Worm (Caenorhabditis elegans): ENCODE data around the gene lin-49.

lin-49 gene

DNA sequence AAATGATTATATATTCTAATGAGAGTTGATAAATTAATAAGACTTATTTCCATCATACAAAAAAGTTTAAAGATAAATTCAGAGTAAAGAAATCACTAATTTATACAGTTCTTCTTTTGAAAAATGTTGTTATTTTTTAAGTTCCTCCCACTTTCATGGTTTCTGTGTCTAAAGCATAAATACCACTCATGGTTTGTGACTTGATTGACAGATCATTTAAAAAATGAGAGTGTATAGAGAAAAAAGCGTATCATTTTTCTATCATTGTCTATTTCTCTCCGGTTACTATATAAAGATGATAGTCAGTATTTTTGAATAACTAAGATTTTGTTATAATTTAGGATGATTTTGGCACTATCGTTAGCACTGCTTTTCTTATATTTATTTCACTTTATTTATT lies 5.8 kb upstream of the lin-49 start, which contains the start of gene cyp-33E3:
TSS of gene cyp-33E3 (plus strand) at position 316 of the 400 bp plus-strand sequence.
- TF ChIP-seq unc-62 (GFP tag; optimal IDR thresholded peaks at IDR 0.05), result no peak

DNA sequence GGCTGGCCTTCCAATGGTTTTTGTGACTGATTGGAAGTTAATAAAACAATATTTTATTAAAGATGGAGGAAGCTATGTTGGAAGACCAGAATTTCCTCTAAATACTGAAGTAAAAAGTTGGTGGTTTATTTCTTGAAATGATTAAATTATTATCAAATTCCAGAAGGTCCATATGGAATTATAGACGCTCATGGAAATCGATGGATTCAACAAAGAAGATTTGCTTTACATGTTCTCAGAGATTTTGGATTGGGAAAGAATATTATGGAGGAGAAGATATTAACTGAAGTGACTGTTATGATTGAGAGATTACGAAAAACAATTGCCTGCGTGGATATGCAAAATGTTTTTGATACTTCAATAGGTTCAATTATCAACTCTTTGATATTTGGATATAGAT lies 5.2 kb upstream of the lin-49 start:
- TF ChIP-seq unc-62 (GFP tag; optimal IDR thresholded peaks at IDR 0.05), result no peak

DNA sequence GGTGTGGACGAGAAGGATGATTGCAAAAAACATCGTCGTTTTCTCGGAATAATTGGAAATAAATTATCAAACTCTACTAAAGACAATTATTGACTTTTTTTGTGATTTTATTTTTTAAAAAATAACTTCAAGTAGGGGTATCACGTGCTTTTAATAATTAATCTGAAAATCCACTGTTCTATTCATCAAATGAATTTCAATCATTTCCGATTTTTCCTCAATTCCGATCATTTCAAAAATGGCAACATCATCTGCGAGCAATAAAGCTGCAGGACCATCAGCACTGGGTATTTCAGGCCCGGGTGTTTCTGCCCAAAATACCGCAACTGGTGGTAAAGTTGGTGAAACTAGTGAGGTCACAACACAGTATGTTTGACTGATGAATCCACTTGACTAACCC lies 3.4 kb upstream of the lin-49 start, which contains the start of the genes F42A9.7 and F42A9.3:
TSS of gene F42A9.7 (minus strand) at position 101 of the 400 bp plus-strand sequence.
TSS of gene F42A9.3 (plus strand) at position 214 of the 400 bp plus-strand sequence.
- no peak for TF ChIP-seq unc-62 (GFP tag; optimal IDR thresholded peaks at IDR 0.05)

DNA sequence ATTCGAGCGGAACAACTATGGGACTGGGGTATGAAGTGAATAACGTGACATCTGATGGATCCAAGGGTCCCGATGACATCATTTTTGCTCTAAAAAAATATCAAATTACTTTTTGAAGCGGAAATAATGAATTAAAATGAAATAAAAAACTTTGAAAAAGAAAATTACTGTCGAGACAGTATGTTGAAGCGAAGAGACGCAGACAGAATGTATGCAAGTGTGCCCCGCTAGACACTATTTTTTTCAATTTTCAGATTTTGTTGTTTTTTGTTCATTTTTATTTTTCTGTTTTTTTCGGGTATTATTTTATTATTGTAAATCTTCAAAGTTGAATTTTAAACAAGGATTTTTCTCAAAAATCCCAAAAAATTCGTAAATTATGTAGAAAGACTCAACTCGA lies 1.8 kb upstream of the lin-49 start, which contains the start of gene F42A9.8:
TSS of gene F42A9.8 (minus strand) at position 88 of the 400 bp plus-strand sequence.
- TF ChIP-seq unc-62 (GFP tag; optimal IDR thresholded peaks at IDR 0.05), result no peak

DNA sequence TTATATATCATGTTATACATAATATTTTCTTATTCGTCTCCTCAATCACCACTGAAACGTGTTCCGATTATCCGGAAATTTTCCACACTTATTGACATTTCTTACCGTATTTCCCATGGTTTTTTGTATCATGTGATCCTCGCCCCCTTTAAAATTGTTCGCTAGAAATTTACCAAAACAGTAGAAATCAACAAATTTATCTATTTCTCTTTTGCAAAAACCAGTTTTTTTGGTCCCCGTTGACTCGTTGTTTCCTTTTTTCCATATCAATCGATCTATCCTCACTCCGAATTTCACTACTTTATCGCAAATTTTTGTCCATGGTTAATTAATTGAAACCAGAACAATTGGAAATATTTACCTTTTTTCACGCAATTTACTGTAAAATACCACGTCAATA lies 5.2 kb downstream of the lin-49 start:
- TF ChIP-seq unc-62 (GFP tag; optimal IDR thresholded peaks at IDR 0.05), result no peak

DNA sequence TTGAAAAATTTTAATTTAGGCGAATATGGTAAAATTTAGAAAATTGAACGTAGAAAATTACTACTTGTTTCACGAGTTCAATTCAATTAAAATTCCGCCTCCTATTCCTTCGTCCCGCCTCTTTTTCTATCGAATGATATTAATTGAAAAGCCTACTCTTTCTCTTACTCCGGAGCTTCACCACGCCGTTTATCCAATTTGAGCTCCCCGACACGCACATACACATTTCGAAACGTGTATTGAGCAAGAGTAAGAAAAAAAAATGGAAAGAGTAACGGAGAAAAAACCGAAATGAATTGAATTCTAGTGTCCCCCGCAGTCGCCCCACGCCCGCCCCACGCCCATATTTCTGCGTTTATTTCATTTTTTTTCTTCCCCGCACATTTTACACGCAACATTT lies 5.8 kb downstream of the lin-49 start:
- no peak for TF ChIP-seq unc-62 (GFP tag; optimal IDR thresholded peaks at IDR 0.05)

DNA sequence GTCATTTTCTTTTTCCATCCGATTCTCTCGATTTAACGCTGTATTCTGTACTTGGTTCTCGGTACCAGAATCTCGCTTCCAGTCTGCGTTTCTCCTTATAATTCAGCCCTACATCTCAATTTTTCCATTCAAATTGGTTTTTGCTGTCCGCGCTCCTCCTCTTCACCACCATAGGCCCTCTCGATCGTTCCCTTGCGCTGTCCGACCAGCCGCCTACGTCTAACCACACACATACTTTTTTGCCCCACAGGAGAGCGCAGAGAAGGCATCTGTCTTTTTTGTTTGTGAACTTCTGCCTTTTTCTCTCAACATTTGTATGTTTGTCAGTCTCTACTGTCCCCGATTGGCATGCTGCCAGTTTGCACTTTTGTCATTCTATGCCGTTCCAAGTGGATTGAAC lies 6.8 kb downstream of the lin-49 start, which contains the start of gene F42A9.11:
TSS of gene F42A9.11 (plus strand) at position 310 of the 400 bp plus-strand sequence.
- no peak for TF ChIP-seq unc-62 (GFP tag; optimal IDR thresholded peaks at IDR 0.05)

DNA sequence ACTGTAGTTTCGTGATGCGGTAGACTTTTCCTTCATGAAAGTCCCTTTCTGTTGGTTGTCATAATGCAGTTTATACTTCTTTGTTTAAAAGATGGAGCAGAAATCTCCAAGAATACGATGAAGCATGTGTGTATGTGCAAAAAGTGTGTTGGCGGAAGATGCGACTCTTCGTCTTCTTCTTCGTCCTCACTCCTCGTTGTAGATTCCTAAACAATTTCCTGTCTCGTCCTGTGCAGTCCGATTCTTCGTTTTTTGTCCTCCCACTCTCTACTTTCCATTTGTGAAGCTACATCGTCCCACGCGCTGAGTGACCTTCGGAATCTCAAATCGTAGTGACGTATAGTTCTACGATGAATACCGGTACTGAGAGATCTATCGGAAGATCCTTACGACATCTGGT lies 7.8 kb downstream of the lin-49 start:
- no peak for TF ChIP-seq unc-62 (GFP tag; optimal IDR thresholded peaks at IDR 0.05)

DNA sequence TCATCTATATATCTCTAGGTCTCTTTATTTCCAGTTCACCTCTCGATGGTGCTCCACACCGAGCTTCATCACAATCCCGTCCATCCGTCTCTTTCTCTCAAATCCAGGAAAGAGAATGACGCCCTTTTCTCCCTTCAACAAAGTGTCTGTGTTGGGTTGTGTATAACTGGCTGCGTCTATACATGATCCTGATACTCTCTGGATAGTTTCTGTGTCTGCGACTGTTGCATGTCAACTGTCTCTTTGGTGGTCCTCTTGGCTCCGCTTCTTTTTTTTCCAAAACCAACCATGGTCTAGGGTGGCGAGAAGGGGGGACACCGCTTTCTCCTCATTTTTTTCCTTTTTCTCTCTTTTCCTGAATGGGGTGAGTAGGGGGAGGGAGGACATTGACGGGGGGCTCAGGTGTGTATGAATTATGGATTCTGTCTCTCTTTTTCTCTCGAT lies 9.1 kb downstream of the lin-49 start:
- no peak for TF ChIP-seq unc-62 (GFP tag; optimal IDR thresholded peaks at IDR 0.05)

DNA sequence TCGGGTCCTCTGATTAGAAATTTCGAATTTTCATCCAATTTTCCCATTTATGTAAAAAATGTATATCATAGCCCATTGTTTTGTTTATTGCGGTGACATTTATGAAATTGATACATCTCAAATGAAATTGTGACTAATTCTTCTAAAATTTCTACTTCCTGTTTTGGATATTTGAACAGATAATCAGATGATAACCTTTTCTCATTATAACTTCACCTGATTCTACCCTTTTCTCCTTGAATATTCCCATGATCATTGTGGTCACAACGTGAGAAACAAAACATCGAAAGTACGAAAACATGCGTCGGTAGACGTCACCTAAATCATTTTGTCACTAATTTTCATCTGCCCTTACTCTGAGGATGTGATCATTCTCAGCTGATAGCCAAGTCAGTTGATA lies 9.8 kb downstream of the lin-49 start:
- no peak for TF ChIP-seq unc-62 (GFP tag; optimal IDR thresholded peaks at IDR 0.05)

DNA sequence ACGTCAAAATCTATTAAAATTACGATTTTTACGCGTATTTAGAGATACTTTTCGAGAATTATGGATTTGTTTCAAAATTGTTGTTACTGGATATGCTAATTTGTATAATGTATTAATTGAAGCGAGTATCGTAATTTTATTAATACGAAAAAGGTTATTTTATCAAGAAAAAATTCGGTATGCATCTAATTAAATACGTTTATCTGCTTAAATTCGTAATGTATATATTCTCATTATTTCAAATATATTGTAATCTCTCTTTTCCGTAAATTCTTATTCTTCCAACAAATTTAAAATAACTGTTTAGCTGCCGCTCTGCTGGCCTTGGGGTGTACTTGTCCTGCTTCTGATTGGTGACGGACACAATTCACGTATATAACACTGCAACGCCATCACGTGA lies 10.6 kb downstream of the lin-49 start, which contains the start of gene dgk-4:
TSS of gene dgk-4 (plus strand) at position 301 of the 400 bp plus-strand sequence.
- no peak for TF ChIP-seq unc-62 (GFP tag; optimal IDR thresholded peaks at IDR 0.05)

DNA sequence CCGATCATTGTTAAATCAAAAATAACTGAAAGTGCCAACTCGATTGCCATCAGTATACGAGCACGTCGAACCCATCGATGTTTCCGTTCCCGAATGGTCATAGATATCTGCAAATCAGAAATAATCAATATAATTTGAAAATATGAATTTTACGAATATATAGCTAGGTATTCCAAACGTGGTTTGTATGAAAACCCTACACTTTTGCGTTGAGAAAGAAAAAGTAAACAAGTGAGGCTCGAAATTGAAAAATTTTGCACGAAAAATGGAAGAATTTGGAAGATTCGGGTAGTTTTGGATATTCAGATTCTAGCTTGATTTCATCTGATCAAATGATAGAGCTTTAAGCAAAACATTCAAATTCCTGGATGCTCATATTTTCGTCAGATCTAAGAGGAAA lies 18.3 kb downstream of the lin-49 start, which contains the start of gene F42A9.9:
TSS of gene F42A9.9 (minus strand) at position 101 of the 400 bp plus-strand sequence.
- no peak for TF ChIP-seq unc-62 (GFP tag; optimal IDR thresholded peaks at IDR 0.05)

DNA sequence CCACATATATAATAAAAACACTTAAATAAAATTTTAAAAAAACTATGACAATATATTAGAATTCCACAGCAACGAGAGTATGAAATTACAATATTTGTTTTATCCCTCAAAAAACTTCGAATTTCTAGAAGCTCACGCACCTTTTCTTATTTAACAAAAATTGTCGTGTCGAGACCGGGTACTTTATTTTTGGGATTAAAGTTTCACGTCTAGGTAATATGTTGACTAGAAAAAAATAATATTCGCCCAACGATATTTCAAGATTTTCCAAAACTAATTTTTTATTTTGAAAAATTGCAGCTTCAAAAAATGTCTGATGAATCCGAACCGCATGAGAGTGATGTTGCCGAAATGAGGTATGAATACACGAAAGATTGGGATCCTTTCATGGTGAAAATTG lies 23.9 kb downstream of the lin-49 start, which contains the start of gene C49C8.3:
TSS of gene C49C8.3 (plus strand) at position 301 of the 400 bp plus-strand sequence.
- TF ChIP-seq unc-62 (GFP tag; optimal IDR thresholded peaks at IDR 0.05), result no peak

DNA sequence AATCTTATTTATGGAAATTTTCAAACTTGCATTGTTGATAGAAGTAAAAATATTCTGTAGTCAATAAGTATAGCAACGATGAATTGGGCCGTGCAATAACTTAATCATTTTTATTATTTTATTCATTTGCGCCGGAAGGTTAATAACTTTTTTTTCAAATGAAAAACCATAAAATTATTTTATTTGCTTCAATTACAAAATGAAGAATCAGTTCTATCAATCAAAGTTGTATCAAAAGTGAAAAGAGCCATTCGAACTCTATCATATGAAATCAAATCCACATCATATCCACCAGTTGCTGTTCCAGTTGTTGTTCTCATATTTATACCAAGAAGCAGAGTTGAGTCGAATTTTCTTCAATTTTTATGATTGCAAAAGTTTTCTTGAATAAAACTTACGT lies 28.0 kb downstream of the lin-49 start, which contains the start of gene cyp-33E1:
TSS of gene cyp-33E1 (minus strand) at position 101 of the 400 bp plus-strand sequence.
- TF ChIP-seq unc-62 (GFP tag; optimal IDR thresholded peaks at IDR 0.05), result no peak

DNA sequence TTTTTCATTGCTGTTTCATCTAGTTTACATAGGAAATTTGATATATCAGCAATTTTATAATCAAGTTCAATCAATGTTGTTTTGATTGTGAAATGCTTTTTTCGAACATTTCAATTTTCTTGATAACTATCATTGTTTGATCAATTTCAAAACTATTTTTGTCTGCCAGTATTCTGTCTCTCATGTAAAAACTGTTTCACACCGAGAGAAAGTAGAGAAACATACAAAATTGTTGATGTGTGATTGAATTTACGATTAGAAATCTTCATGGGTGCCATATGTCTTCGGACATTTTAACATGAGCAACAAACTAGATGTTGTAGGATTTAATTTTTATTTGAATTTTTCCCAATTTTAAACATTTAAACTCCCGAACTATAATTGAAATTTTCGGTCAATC lies 30.2 kb downstream of the lin-49 start, which contains the start of gene C49C8.2:
TSS of gene C49C8.2 (plus strand) at position 393 of the 400 bp plus-strand sequence.
- TF ChIP-seq unc-62 (GFP tag; optimal IDR thresholded peaks at IDR 0.05), result no peak

DNA sequence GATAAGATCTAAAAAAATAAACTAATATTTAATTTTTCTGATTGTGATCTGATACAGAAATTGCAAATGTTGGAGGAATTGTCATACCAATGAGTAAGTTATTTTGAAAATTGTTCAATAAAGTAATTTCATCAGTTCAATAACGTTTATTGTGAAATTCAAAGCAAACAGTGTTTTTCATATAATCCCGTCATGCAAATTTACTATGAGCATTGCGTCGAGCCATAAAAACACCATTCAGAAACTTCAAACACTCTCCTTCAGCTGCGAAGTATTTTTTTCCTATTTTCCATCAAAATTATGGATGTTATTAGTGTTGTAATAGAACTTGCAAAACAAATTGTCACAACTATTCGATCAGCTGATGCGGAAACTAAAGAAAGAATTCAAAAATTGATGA lies 31.4 kb downstream of the lin-49 start, which contains the start of gene C49C8.8:
TSS of gene C49C8.8 (plus strand) at position 301 of the 400 bp plus-strand sequence.
- no peak for TF ChIP-seq unc-62 (GFP tag; optimal IDR thresholded peaks at IDR 0.05)

DNA sequence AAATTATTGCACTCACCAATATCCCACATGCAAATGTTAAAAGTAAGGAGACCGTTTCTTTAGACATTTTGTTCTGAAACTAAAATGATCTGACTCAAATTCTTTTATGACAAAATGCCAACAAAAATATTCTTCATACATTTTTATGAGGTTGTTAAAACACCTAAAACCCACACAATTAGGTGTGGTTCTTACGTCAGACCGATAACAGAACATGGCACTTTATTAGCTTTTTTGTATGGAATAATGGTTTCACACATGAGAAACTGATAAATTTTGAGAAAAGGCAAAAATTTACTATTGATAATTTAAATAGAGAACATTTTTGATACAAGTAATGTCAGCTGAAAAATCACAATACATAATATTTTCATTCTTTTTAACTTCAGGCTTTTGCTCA lies 33.1 kb downstream of the lin-49 start, which contains the start of gene C49C8.5:
TSS of gene C49C8.5 (minus strand) at position 73 of the 400 bp plus-strand sequence.
- TF ChIP-seq unc-62 (GFP tag; optimal IDR thresholded peaks at IDR 0.05), result no peak

All from whole organism, dauer.